Worm (Caenorhabditis elegans) whole organism, early embryonic: Measurements from ENCODE around the gene Y62H9A.16.

Experiments
- B0310.2 ChIP-seq: sonication (generic microtip); optimal IDR thresholded peaks from 2 replicates; lab custom pipeline; 2016; ENCODE audit warnings: mild to moderate bottlenecking, missing genetic modification characterization, missing compliant biosample characterization
- F13C5.2 ChIP-seq: sonication (generic microtip); optimal IDR thresholded peaks from 2 replicates; lab custom pipeline; 2017; ENCODE audit warnings: mild to moderate bottlenecking, missing genetic modification characterization, inconsistent platforms, missing compliant biosample characterization
- aly-1 ChIP-seq: sonication (generic microtip); optimal IDR thresholded peaks from 2 replicates; lab custom pipeline; 2016; ENCODE audit warnings: missing genetic modification characterization, missing compliant biosample characterization
- ama-1 ChIP-seq: fragments of 150-350 bp; optimal IDR thresholded peaks from 2 replicates; lab custom pipeline; 2014
- ceh-13 ChIP-seq: fragments of 200-800 bp; sonication (Bioruptor generic); optimal IDR thresholded peaks from 2 replicates; lab custom pipeline; 2018; ENCODE audit warnings: mild to moderate bottlenecking, missing genetic modification characterization, missing compliant biosample characterization
- ceh-36 ChIP-seq: sonication (generic microtip); optimal IDR thresholded peaks from 2 replicates; lab custom pipeline; 2016; ENCODE audit warnings: missing genetic modification characterization, inconsistent platforms, missing compliant biosample characterization
- ets-7 ChIP-seq: sonication (generic microtip); optimal IDR thresholded peaks from 2 replicates; lab custom pipeline; 2016; ENCODE audit warnings: missing genotype, missing genetic modification characterization, missing compliant biosample characterization
- flt-1 ChIP-seq: fragments of 200-800 bp; sonication (Bioruptor generic); IDR thresholded peaks from 2 replicates; pipeline ENCODE4 v1.3.6; 2022; ENCODE audit warnings: missing genetic modification characterization, missing compliant biosample characterization
- hmbx-1 ChIP-seq: sonication (generic microtip); optimal IDR thresholded peaks from 2 replicates; lab custom pipeline; 2016; ENCODE audit warnings: mild to moderate bottlenecking, missing genetic modification characterization, missing compliant biosample characterization
- hmg-4 ChIP-seq: fragments of 200-800 bp; sonication (Bioruptor generic); optimal IDR thresholded peaks from 2 replicates; lab custom pipeline; 2018; ENCODE audit warnings: mild to moderate bottlenecking, missing genetic modification characterization, missing compliant biosample characterization
- hnd-1 ChIP-seq: sonication (generic microtip); optimal IDR thresholded peaks from 2 replicates; lab custom pipeline; 2016; ENCODE audit warnings: missing genetic modification characterization, missing compliant biosample characterization
- pes-1 ChIP-seq: fragments of 200-800 bp; sonication (Bioruptor generic); IDR thresholded peaks from 2 replicates; pipeline ENCODE4 v1.3.6; 2022; ENCODE audit warnings: missing genetic modification reagents, missing genetic modification characterization, missing compliant biosample characterization
- scrt-1 ChIP-seq: fragments of 200-800 bp; sonication (Bioruptor generic); IDR thresholded peaks from 2 replicates; pipeline ENCODE4 v1.3.6; 2022; ENCODE audit warnings: missing genetic modification characterization, missing compliant biosample characterization
- sea-1 ChIP-seq: fragments of 200-800 bp; sonication (Bioruptor generic); conservative IDR thresholded peaks from 2 replicates; pipeline ENCODE4 v1.3.6; 2022; ENCODE audit warnings: missing genetic modification characterization, missing compliant biosample characterization
- tbx-11 ChIP-seq: fragments of 200-800 bp; sonication (Bioruptor generic); IDR thresholded peaks from 2 replicates; pipeline ENCODE4 v1.3.6; 2022; ENCODE audit warnings: missing genetic modification characterization, missing compliant biosample characterization
- tbx-37 ChIP-seq: fragments of 200-800 bp; sonication (Bioruptor generic); conservative IDR thresholded peaks from 2 replicates; pipeline ENCODE4 v1.3.6; 2022; ENCODE audit warnings: missing genetic modification reagents, missing genetic modification characterization, missing compliant biosample characterization
- tra-4 ChIP-seq: sonication (generic microtip); optimal IDR thresholded peaks from 2 replicates; lab custom pipeline; 2017; ENCODE audit warnings: missing genetic modification characterization, missing compliant biosample characterization

Y62H9A.16 gene

ce11 chrX:11965663-11966304, 47.7 kb downstream of the Y62H9A.16 start, which contains the start of gene sams-1:
sams-1 (plus strand) TSS chrX:11965962.
- TF ChIP-seq ama-1 (lab: Kevin White, UChicago) = no peak
- no peak for TF ChIP-seq aly-1
- no peak for TF ChIP-seq tbx-37
- TF ChIP-seq hmbx-1 (tag; lab: Kevin White, UChicago) = no peak
- TF ChIP-seq hnd-1 (tag; lab: Kevin White, UChicago) = no peak
- TF ChIP-seq F13C5.2 = no peak
- no peak for TF ChIP-seq ets-7
- no peak for TF ChIP-seq B0310.2 (tag; lab: Kevin White, UChicago)
- no peak for TF ChIP-seq sea-1 (GFP tag; lab: Robert Waterston, UW)
- TF ChIP-seq pes-1 = no peak
- no peak for TF ChIP-seq tra-4 (tag; lab: Kevin White, UChicago)
- no peak for TF ChIP-seq tbx-11 (GFP tag; lab: Robert Waterston, UW)
- no peak for TF ChIP-seq scrt-1
- no peak for TF ChIP-seq ceh-13 (GFP tag; lab: Kevin White, UChicago)
- no peak for TF ChIP-seq hmg-4 (GFP tag; lab: Kevin White, UChicago)
- TF ChIP-seq flt-1 (GFP tag; lab: Robert Waterston, UW) = no peak
- no peak for TF ChIP-seq ceh-36 (tag; lab: Kevin White, UChicago)

ce11 chrX:11967034-11967433, 48.9 kb downstream of the Y62H9A.16 start:
- TF ChIP-seq sea-1 (GFP tag; lab: Robert Waterston, UW) = no peak
- TF ChIP-seq ceh-13 (GFP tag; lab: Kevin White, UChicago) = no peak
- no peak for TF ChIP-seq aly-1
- TF ChIP-seq B0310.2 (tag; lab: Kevin White, UChicago) = no peak
- no peak for TF ChIP-seq hmbx-1 (tag; lab: Kevin White, UChicago)
- no peak for TF ChIP-seq F13C5.2
- no peak for TF ChIP-seq pes-1
- TF ChIP-seq tra-4 (tag; lab: Kevin White, UChicago) = no peak
- TF ChIP-seq tbx-11 (GFP tag; lab: Robert Waterston, UW) = no peak
- TF ChIP-seq ama-1 (lab: Kevin White, UChicago) = no peak
- no peak for TF ChIP-seq ceh-36 (tag; lab: Kevin White, UChicago)
- TF ChIP-seq tbx-37 = no peak
- TF ChIP-seq hmg-4 (GFP tag; lab: Kevin White, UChicago) = no peak
- TF ChIP-seq scrt-1 = no peak

ce11 chrX:11968024-11968598, 50.0 kb downstream of the Y62H9A.16 start:
- TF ChIP-seq ceh-36 (tag; lab: Kevin White, UChicago) (no peak), aly-1 (no peak), tra-4 (tag; lab: Kevin White, UChicago) (no peak), tbx-11 (GFP tag; lab: Robert Waterston, UW) (no peak), hnd-1 (tag; lab: Kevin White, UChicago) (no peak), flt-1 (GFP tag; lab: Robert Waterston, UW) (no peak), B0310.2 (tag; lab: Kevin White, UChicago) (no peak), ama-1 (lab: Kevin White, UChicago) (no peak), sea-1 (GFP tag; lab: Robert Waterston, UW) (no peak), pes-1 (no peak), ets-7 (no peak), F13C5.2 (no peak)

- TF ChIP-seq pes-1 = no peak
- no peak for TF ChIP-seq aly-1
- TF ChIP-seq flt-1 (GFP tag; lab: Robert Waterston, UW) = no peak
- TF ChIP-seq B0310.2 (tag; lab: Kevin White, UChicago) = no peak
- TF ChIP-seq hnd-1 (tag; lab: Kevin White, UChicago) = no peak
- no peak for TF ChIP-seq tbx-11 (GFP tag; lab: Robert Waterston, UW)
- TF ChIP-seq scrt-1 = no peak
- TF ChIP-seq tra-4 (tag; lab: Kevin White, UChicago) = no peak
- no peak for TF ChIP-seq tbx-37
- TF ChIP-seq hmbx-1 (tag; lab: Kevin White, UChicago) = no peak
- no peak for TF ChIP-seq ets-7
- no peak for TF ChIP-seq sea-1 (GFP tag; lab: Robert Waterston, UW)
- TF ChIP-seq ama-1 (lab: Kevin White, UChicago) = no peak
- no peak for TF ChIP-seq ceh-36 (tag; lab: Kevin White, UChicago)
- TF ChIP-seq ceh-13 (GFP tag; lab: Kevin White, UChicago) = no peak
Observed at ce11 chrX:11969085-11969484, 51.0 kb downstream of the Y62H9A.16 start.

ce11 chrX:11969554-11969953, 51.5 kb downstream of the Y62H9A.16 start:
- no peak for TF ChIP-seq ets-7
- TF ChIP-seq tbx-11 (GFP tag; lab: Robert Waterston, UW) = no peak
- no peak for TF ChIP-seq sea-1 (GFP tag; lab: Robert Waterston, UW)
